Worm (Caenorhabditis elegans): ENCODE measurements around the gene Y51A2A.16.

Y51A2A.16 gene

ce11 chrV:18253494-18253893, 27.2 kb downstream of the Y51A2A.16 start, which contains the start of gene R10E8.2:
R10E8.2 (plus strand) TSS chrV:18253794.
- no peak for TF ChIP-seq tra-4 (tag; optimal IDR thresholded peaks at IDR 0.05)
- no peak for TF ChIP-seq tbx-11 (GFP tag; IDR thresholded peaks at IDR 0.05)
- TF ChIP-seq sea-1 (GFP tag; conservative IDR thresholded peaks at IDR 0.05), result no peak
- TF ChIP-seq ama-1 (optimal IDR thresholded peaks at IDR 0.05), result no peak
- TF ChIP-seq ceh-36 (tag; optimal IDR thresholded peaks at IDR 0.05), result no peak
- no peak for TF ChIP-seq flt-1 (GFP tag; IDR thresholded peaks at IDR 0.05)
- no peak for TF ChIP-seq hmg-4 (GFP tag; optimal IDR thresholded peaks at IDR 0.05)

ce11 chrV:18252239-18252638, 28.4 kb downstream of the Y51A2A.16 start, which contains the start of gene R10E8.1:
R10E8.1 (minus strand) TSS chrV:18252416.
- no peak for TF ChIP-seq ama-1 (optimal IDR thresholded peaks at IDR 0.05)
- TF ChIP-seq pes-1 (GFP tag; IDR thresholded peaks at IDR 0.05), result no peak
- TF ChIP-seq scrt-1 (GFP tag; IDR thresholded peaks at IDR 0.05), result no peak
- no peak for TF ChIP-seq ets-7 (tag; optimal IDR thresholded peaks at IDR 0.05)
- no peak for TF ChIP-seq tbx-37 (GFP tag; conservative IDR thresholded peaks at IDR 0.05)
- TF ChIP-seq tbx-11 (GFP tag; IDR thresholded peaks at IDR 0.05), result no peak
- no peak for TF ChIP-seq ceh-36 (tag; optimal IDR thresholded peaks at IDR 0.05)
- TF ChIP-seq hmg-4 (GFP tag; optimal IDR thresholded peaks at IDR 0.05), result no peak
- no peak for TF ChIP-seq hmbx-1 (tag; optimal IDR thresholded peaks at IDR 0.05)
- TF ChIP-seq sea-1 (GFP tag; conservative IDR thresholded peaks at IDR 0.05), result no peak
- TF ChIP-seq hnd-1 (tag; optimal IDR thresholded peaks at IDR 0.05), result no peak
- no peak for TF ChIP-seq tra-4 (tag; optimal IDR thresholded peaks at IDR 0.05)

- no peak for TF ChIP-seq sea-1 (GFP tag; conservative IDR thresholded peaks at IDR 0.05)
- TF ChIP-seq ama-1 (optimal IDR thresholded peaks at IDR 0.05), result no peak
- TF ChIP-seq ceh-36 (tag; optimal IDR thresholded peaks at IDR 0.05), result no peak
- no peak for TF ChIP-seq tra-4 (tag; optimal IDR thresholded peaks at IDR 0.05)
- TF ChIP-seq tbx-37 (GFP tag; conservative IDR thresholded peaks at IDR 0.05), result no peak
- TF ChIP-seq scrt-1 (GFP tag; IDR thresholded peaks at IDR 0.05), result no peak
- TF ChIP-seq F13C5.2 (tag; optimal IDR thresholded peaks at IDR 0.05), result no peak
Observed at ce11 chrV:18246077-18246476, 34.6 kb downstream of the Y51A2A.16 start.

ce11 chrV:18244408-18244807, 36.3 kb downstream of the Y51A2A.16 start:
- TF ChIP-seq F13C5.2 (tag; optimal IDR thresholded peaks at IDR 0.05) (no peak), hmbx-1 (tag; optimal IDR thresholded peaks at IDR 0.05) (no peak), scrt-1 (GFP tag; IDR thresholded peaks at IDR 0.05) (no peak), tbx-37 (GFP tag; conservative IDR thresholded peaks at IDR 0.05) (no peak), ceh-36 (tag; optimal IDR thresholded peaks at IDR 0.05) (no peak), tbx-11 (GFP tag; IDR thresholded peaks at IDR 0.05) (no peak), ceh-13 (GFP tag; optimal IDR thresholded peaks at IDR 0.05) (no peak), flt-1 (GFP tag; IDR thresholded peaks at IDR 0.05) (no peak), ets-7 (tag; optimal IDR thresholded peaks at IDR 0.05) (no peak), sea-1 (GFP tag; conservative IDR thresholded peaks at IDR 0.05) (no peak), ama-1 (optimal IDR thresholded peaks at IDR 0.05) (no peak), hnd-1 (tag; optimal IDR thresholded peaks at IDR 0.05) (no peak), pes-1 (GFP tag; IDR thresholded peaks at IDR 0.05) (no peak), B0310.2 (tag; optimal IDR thresholded peaks at IDR 0.05) (no peak), aly-1 (tag; optimal IDR thresholded peaks at IDR 0.05) (no peak), hmg-4 (GFP tag; optimal IDR thresholded peaks at IDR 0.05) (no peak)

- TF ChIP-seq scrt-1 (GFP tag; IDR thresholded peaks at IDR 0.05), result no peak
- no peak for TF ChIP-seq hmbx-1 (tag; optimal IDR thresholded peaks at IDR 0.05)
- TF ChIP-seq B0310.2 (tag; optimal IDR thresholded peaks at IDR 0.05), result no peak
- no peak for TF ChIP-seq hmg-4 (GFP tag; optimal IDR thresholded peaks at IDR 0.05)
- TF ChIP-seq aly-1 (tag; optimal IDR thresholded peaks at IDR 0.05), result no peak
- no peak for TF ChIP-seq sea-1 (GFP tag; conservative IDR thresholded peaks at IDR 0.05)
- TF ChIP-seq pes-1 (GFP tag; IDR thresholded peaks at IDR 0.05), result no peak
- TF ChIP-seq ama-1 (optimal IDR thresholded peaks at IDR 0.05), result no peak
- no peak for TF ChIP-seq ets-7 (tag; optimal IDR thresholded peaks at IDR 0.05)
- TF ChIP-seq tra-4 (tag; optimal IDR thresholded peaks at IDR 0.05), result no peak
- TF ChIP-seq ceh-13 (GFP tag; optimal IDR thresholded peaks at IDR 0.05), result no peak
- no peak for TF ChIP-seq ceh-36 (tag; optimal IDR thresholded peaks at IDR 0.05)
- no peak for TF ChIP-seq F13C5.2 (tag; optimal IDR thresholded peaks at IDR 0.05)
- no peak for TF ChIP-seq tbx-11 (GFP tag; IDR thresholded peaks at IDR 0.05)
Observed at ce11 chrV:18243227-18243626, 37.5 kb downstream of the Y51A2A.16 start.

ce11 chrV:18241328-18241727, 39.4 kb downstream of the Y51A2A.16 start, which contains the start of gene R10E8.8:
R10E8.8 (minus strand) TSS chrV:18241670.
- no peak for TF ChIP-seq flt-1 (GFP tag; IDR thresholded peaks at IDR 0.05)
- TF ChIP-seq pes-1 (GFP tag; IDR thresholded peaks at IDR 0.05), result no peak
- no peak for TF ChIP-seq ceh-36 (tag; optimal IDR thresholded peaks at IDR 0.05)
- TF ChIP-seq ceh-13 (GFP tag; optimal IDR thresholded peaks at IDR 0.05), result no peak
- TF ChIP-seq F13C5.2 (tag; optimal IDR thresholded peaks at IDR 0.05), result no peak
- TF ChIP-seq tbx-11 (GFP tag; IDR thresholded peaks at IDR 0.05), result no peak
- no peak for TF ChIP-seq hnd-1 (tag; optimal IDR thresholded peaks at IDR 0.05)
- TF ChIP-seq hmg-4 (GFP tag; optimal IDR thresholded peaks at IDR 0.05), result no peak
- TF ChIP-seq tbx-37 (GFP tag; conservative IDR thresholded peaks at IDR 0.05), result no peak
- no peak for TF ChIP-seq aly-1 (tag; optimal IDR thresholded peaks at IDR 0.05)
- no peak for TF ChIP-seq tra-4 (tag; optimal IDR thresholded peaks at IDR 0.05)
- TF ChIP-seq scrt-1 (GFP tag; IDR thresholded peaks at IDR 0.05), result no peak

ce11 chrV:18236714-18237288, 43.9 kb downstream of the Y51A2A.16 start, which contains the start of gene R10E8.3:
R10E8.3 (minus strand) TSS chrV:18236764.
- no peak for TF ChIP-seq B0310.2 (tag; optimal IDR thresholded peaks at IDR 0.05)
- no peak for TF ChIP-seq sea-1 (GFP tag; conservative IDR thresholded peaks at IDR 0.05)
- no peak for TF ChIP-seq ceh-13 (GFP tag; optimal IDR thresholded peaks at IDR 0.05)
- no peak for TF ChIP-seq aly-1 (tag; optimal IDR thresholded peaks at IDR 0.05)

- TF ChIP-seq hmg-4 (GFP tag; optimal IDR thresholded peaks at IDR 0.05), result no peak
- no peak for TF ChIP-seq tra-4 (tag; optimal IDR thresholded peaks at IDR 0.05)
Observed at ce11 chrV:18235808-18236207, 44.9 kb downstream of the Y51A2A.16 start.

All from whole organism, early embryonic.